Fruit fly (Drosophila melanogaster): ENCODE data around the gene CG33080.

CG33080 gene

DNA sequence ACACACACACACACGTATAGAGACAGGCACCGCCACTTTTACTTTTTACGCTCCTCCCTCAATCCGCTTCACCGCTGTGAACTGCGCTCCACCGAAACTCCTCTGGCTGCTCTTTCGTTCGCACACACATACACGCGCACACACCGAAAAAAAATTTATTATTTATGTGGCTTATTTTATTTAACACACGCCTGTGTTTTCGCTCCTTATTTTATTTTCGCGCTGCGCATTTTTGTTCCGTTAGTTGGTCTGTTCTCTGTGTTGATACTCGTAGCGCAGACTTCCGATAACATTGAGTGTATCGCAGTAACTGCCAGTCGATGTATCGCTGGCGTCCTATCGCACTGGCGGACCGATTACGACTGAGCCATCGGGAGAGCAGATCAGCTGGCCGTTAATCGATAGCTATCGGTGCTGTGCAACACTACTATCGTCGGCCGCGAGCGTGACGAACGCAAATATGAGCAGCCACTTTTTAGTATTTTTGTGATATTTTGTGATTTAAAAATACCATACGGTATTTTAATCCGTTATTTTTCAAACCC, 20.2 kb upstream of the CG33080 start, which contains the start of gene Snx27 (continued):
- TF ChIP-seq CG2889 (GFP tag; IDR thresholded peaks at IDR 0.05) (no peak), CG1647 (GFP tag; optimal IDR thresholded peaks at IDR 0.05) (peak; percentile 60), Awh (GFP tag; IDR thresholded peaks at IDR 0.05) (no peak), CG4360 (GFP tag; IDR thresholded peaks at IDR 0.05) (no peak), jigr1 (GFP tag; IDR thresholded peaks at IDR 0.05) (no peak), scrt (GFP tag; optimal IDR thresholded peaks at IDR 0.05) (no peak), nom (GFP tag; optimal IDR thresholded peaks at IDR 0.05) (peak; percentile 36), Dip2 (GFP tag; IDR thresholded peaks at IDR 0.05) (no peak), CG11696 (GFP tag; IDR thresholded peaks at IDR 0.05) (no peak), Ets97D (GFP tag; optimal IDR thresholded peaks at IDR 0.05) (peak; percentile 92), MBD-R2 (GFP tag; IDR thresholded peaks at IDR 0.05) (peak; percentile 47), bsh (GFP tag; optimal IDR thresholded peaks at IDR 0.05) (peak; percentile 3 to 19), CG9876 (GFP tag; optimal IDR thresholded peaks at IDR 0.05) (peak; percentile 46), CG31388 (GFP tag; optimal IDR thresholded peaks at IDR 0.05) (no peak), twi (tag; optimal IDR thresholded peaks at IDR 0.05) (no peak), grau (tag; optimal IDR thresholded peaks at IDR 0.05) (peak; percentile 55), zf30C (GFP tag; optimal IDR thresholded peaks at IDR 0.05) (no peak), CG10543 (GFP tag; optimal IDR thresholded peaks at IDR 0.05) (no peak), NC2α (GFP tag; optimal IDR thresholded peaks at IDR 0.05) (no peak), Hr78 (GFP tag; optimal IDR thresholded peaks at IDR 0.05) (no peak), zen2 (GFP tag; IDR thresholded peaks at IDR 0.05; ENCODE audit: partially characterized antibody) (peak; percentile 99), CG12155 (GFP tag; optimal IDR thresholded peaks at IDR 0.05) (peak; percentile 35), Nf-YC (tag; optimal IDR thresholded peaks at IDR 0.05) (peak; percentile 8), shn (GFP tag; optimal IDR thresholded peaks at IDR 0.05) (peak; percentile 37), sqz (GFP tag; optimal IDR thresholded peaks at IDR 0.05) (peak; percentile 21), tin (GFP tag; optimal IDR thresholded peaks at IDR 0.05) (no peak), Nf-YB (GFP tag; optimal IDR thresholded peaks at IDR 0.05) (peak; percentile 4), Taf1 (GFP tag; IDR thresholded peaks at IDR 0.05) (0 out of 2 replicates have a peak, but pooled peaks have one; percentile 26), Hmx (GFP tag; optimal IDR thresholded peaks at IDR 0.05) (no peak), Bteb2 (GFP tag; optimal IDR thresholded peaks at IDR 0.05) (peak; percentile 56), CG17328 (GFP tag; IDR thresholded peaks at IDR 0.05) (peak; percentile 31; the same call in 1 of the 2 replicates), CG16863 (GFP tag; optimal IDR thresholded peaks at IDR 0.05) (peak; percentile 18), trem (tag; optimal IDR thresholded peaks at IDR 0.05) (peak; percentile 81), CG18011 (GFP tag; optimal IDR thresholded peaks at IDR 0.05) (no peak), CG5953 (GFP tag; IDR thresholded peaks at IDR 0.05) (no peak), ham (GFP tag; IDR thresholded peaks at IDR 0.05) (no peak), ind (GFP tag; optimal IDR thresholded peaks at IDR 0.05) (peak; percentile 4), dimm (GFP tag; IDR thresholded peaks at IDR 0.05) (no peak), CG8478 (optimal IDR thresholded peaks at IDR 0.05) (no peak), sens-2 (GFP tag; IDR thresholded peaks at IDR 0.05) (no peak), pho (GFP tag; optimal IDR thresholded peaks at IDR 0.05) (peak; percentile 73), CG5180 (GFP tag; optimal IDR thresholded peaks at IDR 0.05) (no peak), gcm (GFP tag; optimal IDR thresholded peaks at IDR 0.05) (peak; percentile 31), amos (GFP tag; IDR thresholded peaks at IDR 0.05; ENCODE audit: partially characterized antibody) (peak; percentile 100), CG14441 (GFP tag; IDR thresholded peaks at IDR 0.05) (0 out of 2 replicates have a peak, but pooled peaks have one; percentile 27), CG32772 (GFP tag; IDR thresholded peaks at IDR 0.05) (0 out of 2 replicates have a peak, but pooled peaks have one; percentile 17), dysf (GFP tag; IDR thresholded peaks at IDR 0.05) (peak; percentile 60; the same call in 2 of the 3 replicates), CG34422 (GFP tag; IDR thresholded peaks at IDR 0.05) (peak; percentile 37; the same call in 1 of the 3 replicates), CG6683 (GFP tag; optimal IDR thresholded peaks at IDR 0.05) (no peak), CG33557 (GFP tag; optimal IDR thresholded peaks at IDR 0.05) (peak; percentile 18), C15 (GFP tag; IDR thresholded peaks at IDR 0.05) (no peak)

Measured in whole organism, embryonic.